Worm (Caenorhabditis elegans): Measurements from ENCODE around the gene Y42H9AR.2.

ce11 chrIV:8112646-8113045 is 12.9 kb downstream of the Y42H9AR.2 start:
- TF ChIP-seq sma-9 (GFP tag; optimal IDR thresholded peaks at IDR 0.05) (no peak), sma-9 (tag; optimal IDR thresholded peaks at IDR 0.05) (no peak), elt-3 (tag; optimal IDR thresholded peaks at IDR 0.05) (no peak)

Measured in whole organism, L2 larva.